Worm (Caenorhabditis elegans): Measurements from ENCODE around the gene C15F1.5.
A peak's percentile ranks its signal among the peaks of the same experiment; 100 is the strongest.

DNA sequence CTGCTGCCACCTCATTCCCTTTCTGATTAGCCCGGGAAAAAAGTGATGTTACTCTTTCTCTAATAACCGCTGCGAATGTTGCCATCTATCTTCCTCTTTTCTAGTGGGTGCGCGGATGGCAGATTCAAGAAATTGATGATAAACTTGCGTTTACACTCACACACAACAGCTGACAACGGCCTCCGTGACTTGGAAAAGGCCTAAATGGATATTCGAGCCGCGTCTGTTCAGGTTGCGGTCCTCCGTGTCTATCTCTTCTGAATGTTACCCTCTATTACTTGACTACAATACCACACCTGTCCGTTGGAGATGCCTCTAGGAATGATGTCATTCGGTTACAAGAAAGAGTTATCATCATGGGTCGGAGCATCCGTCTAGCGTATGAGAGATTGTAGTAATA, 33.9 kb downstream of the C15F1.5 start:
- TF ChIP-seq lin-13 (GFP tag; optimal IDR thresholded peaks at IDR 0.05) (no peak), jun-1 (tag; optimal IDR thresholded peaks at IDR 0.05) (no peak), nhr-28 (tag; optimal IDR thresholded peaks at IDR 0.05) (peak; percentile 23), set-16 (GFP tag; IDR thresholded peaks at IDR 0.05) (no peak), unc-39 (tag; optimal IDR thresholded peaks at IDR 0.05) (no peak), ZK546.5 (tag; optimal IDR thresholded peaks at IDR 0.05) (no peak), fkh-10 (GFP tag; optimal IDR thresholded peaks at IDR 0.05) (no peak), ama-1 (optimal IDR thresholded peaks at IDR 0.05) (no peak), skn-1 (tag; optimal IDR thresholded peaks at IDR 0.05) (no peak), unc-130 (GFP tag; optimal IDR thresholded peaks at IDR 0.05) (no peak), nhr-11 (tag; optimal IDR thresholded peaks at IDR 0.05) (no peak), R02D3.7 (tag; optimal IDR thresholded peaks at IDR 0.05) (no peak), pha-4 (GFP tag; IDR thresholded peaks at IDR 0.05) (no peak), pha-4 (tag; optimal IDR thresholded peaks at IDR 0.05) (no peak), nhr-10 (tag; optimal IDR thresholded peaks at IDR 0.05) (no peak)
